Fruit fly (Drosophila melanogaster): ENCODE measurements around the gene tsl.

DNA sequence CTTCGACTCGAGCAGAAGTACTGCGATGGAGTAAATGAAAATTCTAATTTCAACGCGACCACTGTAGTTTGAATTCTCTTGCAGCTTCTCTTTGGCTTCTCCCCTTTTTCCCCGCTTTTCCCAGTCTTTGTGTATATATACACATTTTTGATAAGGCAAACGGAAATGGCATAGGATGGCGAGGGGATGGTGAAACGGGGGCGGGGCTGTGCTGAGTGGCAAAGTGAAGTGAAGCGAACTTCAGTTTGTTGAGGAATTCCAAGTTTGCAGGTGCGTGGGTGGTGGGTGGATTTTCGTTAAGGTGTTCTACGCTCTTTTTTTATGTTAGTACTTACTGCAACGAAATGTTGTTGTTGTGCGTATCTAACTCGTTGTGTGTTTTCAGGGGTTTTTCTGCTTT lies 24.9 kb upstream of the tsl start:
- TF ChIP-seq Myc (optimal IDR thresholded peaks at IDR 0.05) (no peak), Sin3A (optimal IDR thresholded peaks at IDR 0.05) (no peak)

All from Kc167 (cell line).